Fruit fly (Drosophila melanogaster) whole organism, embryonic: ENCODE results near the gene CG18598.
A peak's percentile ranks its signal among the peaks of the same experiment; 100 is the strongest.

ENCODE experiments used
- Abd-B ChIP-seq: fragments of 200-800 bp; sonication (Bioruptor generic); optimal IDR thresholded peaks from 2 replicates; lab custom pipeline; 2018; ENCODE audit warnings: missing biosample characterization, mild to moderate bottlenecking, missing genetic modification characterization, moderate library complexity
- Ada2b ChIP-seq: fragments of 200-800 bp; sonication (Bioruptor generic); IDR thresholded peaks from 2 replicates; pipeline ENCODE4 v1.3.6; 2022; ENCODE audit warnings: missing biosample characterization, missing genetic modification characterization
- Asciz ChIP-seq: fragments of 200-800 bp; sonication (Bioruptor generic); optimal IDR thresholded peaks from 2 replicates; lab custom pipeline; 2017; ENCODE audit warnings: missing biosample characterization, mild to moderate bottlenecking, missing genetic modification characterization, missing genetic modification reagents
- Bteb2 ChIP-seq: fragments of 200-800 bp; sonication (Bioruptor generic); optimal IDR thresholded peaks from 2 replicates; lab custom pipeline; 2016; ENCODE audit warnings: missing biosample characterization, missing genetic modification characterization
- CG12155 ChIP-seq: fragments of 200-800 bp; sonication (Bioruptor generic); optimal IDR thresholded peaks from 3 replicates; lab custom pipeline; 2016; ENCODE audit warnings: missing biosample characterization, missing genetic modification characterization
- CG12744 ChIP-seq: fragments of 200-800 bp; sonication (Bioruptor generic); optimal IDR thresholded peaks from 2 replicates; lab custom pipeline; 2016; ENCODE audit warnings: missing biosample characterization, missing genetic modification characterization
- CG13624 ChIP-seq: fragments of 200-800 bp; sonication (Bioruptor generic); optimal IDR thresholded peaks from 2 replicates; lab custom pipeline; 2016; ENCODE audit warnings: missing biosample characterization, missing genetic modification characterization
- CG13894 ChIP-seq: fragments of 200-800 bp; sonication (Bioruptor generic); optimal IDR thresholded peaks from 3 replicates; lab custom pipeline; 2018; ENCODE audit warnings: missing biosample characterization, mild to moderate bottlenecking, missing genetic modification characterization, moderate library complexity
- CG1529 ChIP-seq: fragments of 200-800 bp; sonication (Bioruptor generic); optimal IDR thresholded peaks from 3 replicates; lab custom pipeline; 2018; ENCODE audit warnings: missing biosample characterization, missing genetic modification characterization
- CG15601 ChIP-seq: fragments of 200-800 bp; sonication (Bioruptor generic); optimal IDR thresholded peaks from 3 replicates; lab custom pipeline; 2019; ENCODE audit warnings: missing biosample characterization, mild to moderate bottlenecking, missing genetic modification characterization, moderate library complexity
- CG15696 ChIP-seq: fragments of 200-800 bp; sonication (Bioruptor generic); optimal IDR thresholded peaks from 2 replicates; lab custom pipeline; 2019; ENCODE audit warnings: missing biosample characterization, mild to moderate bottlenecking, missing genetic modification characterization, moderate library complexity
- CG17359 ChIP-seq: fragments of 200-800 bp; sonication (Bioruptor generic); optimal IDR thresholded peaks from 3 replicates; lab custom pipeline; 2018; ENCODE audit warnings: missing biosample characterization, mild to moderate bottlenecking, missing genetic modification characterization, moderate library complexity
- CG17568 ChIP-seq: fragments of 200-800 bp; sonication (Bioruptor generic); optimal IDR thresholded peaks from 2 replicates; lab custom pipeline; 2018; ENCODE audit warnings: missing biosample characterization, mild to moderate bottlenecking, missing genetic modification characterization, moderate library complexity
- CG17612 ChIP-seq: fragments of 200-800 bp; sonication (Bioruptor generic); IDR thresholded peaks from 2 replicates; pipeline ENCODE4 v1.3.6; 2022; ENCODE audit warnings: missing biosample characterization, missing genetic modification characterization
- CG18011 ChIP-seq: fragments of 200-800 bp; sonication (Bioruptor generic); optimal IDR thresholded peaks from 2 replicates; lab custom pipeline; 2017; ENCODE audit warnings: missing biosample characterization, missing genetic modification characterization, mild to moderate bottlenecking, moderate library complexity, missing genotype
- CG18764 ChIP-seq: fragments of 200-800 bp; sonication (Bioruptor generic); optimal IDR thresholded peaks from 3 replicates; lab custom pipeline; 2016; ENCODE audit warnings: missing biosample characterization, missing genetic modification characterization
- CG30020 ChIP-seq: fragments of 200-800 bp; optimal IDR thresholded peaks from 2 replicates; lab custom pipeline; 2019; ENCODE audit warnings: missing biosample characterization, mild to moderate bottlenecking, missing genetic modification characterization, moderate library complexity
- CG31365 ChIP-seq: fragments of 200-800 bp; sonication (Bioruptor generic); optimal IDR thresholded peaks from 2 replicates; lab custom pipeline; 2018; ENCODE audit warnings: missing biosample characterization, mild to moderate bottlenecking, missing genetic modification characterization
- CG3163 ChIP-seq: fragments of 200-800 bp; sonication (Bioruptor generic); optimal IDR thresholded peaks from 3 replicates; lab custom pipeline; 2016; ENCODE audit warnings: missing biosample characterization, missing genetic modification characterization
- CG32767 ChIP-seq: fragments of 200-800 bp; sonication (Bioruptor generic); IDR thresholded peaks from 2 replicates; pipeline ENCODE4 v1.3.6; 2022; ENCODE audit warnings: missing biosample characterization, missing genetic modification characterization
- CG6689 ChIP-seq: fragments of 200-800 bp; sonication (Bioruptor generic); IDR thresholded peaks from 2 replicates; pipeline ENCODE4 v1.3.6; 2022; ENCODE audit warnings: missing biosample characterization, missing genetic modification characterization
- CG8290 ChIP-seq, 3 experiments: fragments of 200-800 bp; sonication (Bioruptor generic); optimal IDR thresholded peaks; 2 replicates each; lab custom pipeline; 2016 to 2019; ENCODE audit warnings: missing biosample characterization in 3 of 3, missing genetic modification characterization in 3 of 3, mild to moderate bottlenecking in 2 of 3, moderate library complexity in 1 of 3
- CTCF ChIP-seq: fragments of 200-800 bp; sonication (Bioruptor generic); optimal IDR thresholded peaks from 2 replicates; lab custom pipeline; 2017; ENCODE audit warnings: missing biosample characterization, mild to moderate bottlenecking, missing genetic modification characterization, moderate library complexity
- Camta ChIP-seq: fragments of 200-800 bp; sonication (Bioruptor generic); optimal IDR thresholded peaks from 2 replicates; lab custom pipeline; 2016; ENCODE audit warnings: missing biosample characterization, missing genetic modification characterization
- Dbx ChIP-seq: fragments of 200-800 bp; sonication (Bioruptor generic); IDR thresholded peaks from 3 replicates; pipeline ENCODE4 v1.3.6; 2022; ENCODE audit warnings: missing biosample characterization, missing genetic modification characterization
- Dfd ChIP-seq, 2 experiments: fragments of >200 bp; optimal IDR thresholded peaks; 2 replicates each; lab custom pipeline; 2017; ENCODE audit warnings: missing biosample characterization in 2 of 2, missing genetic modification characterization in 2 of 2
- Dp ChIP-seq: fragments of 200-800 bp; sonication (Bioruptor generic); optimal IDR thresholded peaks from 2 replicates; lab custom pipeline; 2018; ENCODE audit warnings: missing biosample characterization, mild to moderate bottlenecking, missing genetic modification characterization, moderate library complexity
- Dref ChIP-seq: fragments of 200-800 bp; sonication (Bioruptor generic); IDR thresholded peaks from 2 replicates; pipeline ENCODE4 v1.3.6; 2022; ENCODE audit warnings: missing biosample characterization, missing genetic modification characterization
- H15 ChIP-seq: fragments of 200-800 bp; sonication (Bioruptor generic); IDR thresholded peaks from 3 replicates; pipeline ENCODE4 v1.3.6; 2022; ENCODE audit warnings: missing biosample characterization, missing genetic modification characterization
- Mrtf ChIP-seq: fragments of 200-800 bp; sonication (Bioruptor generic); IDR thresholded peaks from 3 replicates; pipeline ENCODE4 v1.3.6; 2022; ENCODE audit warnings: missing biosample characterization, missing genetic modification characterization
- NC2α ChIP-seq: fragments of 200-800 bp; sonication (Bioruptor generic); optimal IDR thresholded peaks from 2 replicates; lab custom pipeline; 2016; ENCODE audit warnings: missing biosample characterization, missing genetic modification characterization
- Ptx1 ChIP-seq: fragments of 200-800 bp; sonication (Bioruptor generic); IDR thresholded peaks from 2 replicates; pipeline ENCODE4 v1.3.6; 2022; ENCODE audit warnings: missing biosample characterization, missing genetic modification characterization
- Ravus ChIP-seq: fragments of 200-800 bp; sonication (Bioruptor generic); IDR thresholded peaks from 2 replicates; pipeline ENCODE4 v1.3.6; 2022; ENCODE audit warnings: missing biosample characterization, missing genetic modification characterization
- Scr ChIP-seq: fragments of 200-800 bp; sonication (Bioruptor generic); IDR thresholded peaks from 2 replicates; pipeline ENCODE4 v1.3.6; 2022; ENCODE audit warnings: missing biosample characterization, missing genetic modification characterization; ENCODE audit not compliant: partially characterized antibody
- Stat92E ChIP-seq, 3 experiments: fragments of >200 bp in 2 of 3; fragments of 200-800 bp in 1 of 3; sonication (Bioruptor generic) in 1 of 3; optimal IDR thresholded peaks; 2 replicates each; lab custom pipeline; 2017 to 2019; ENCODE audit warnings: missing biosample characterization in 3 of 3, missing genetic modification characterization in 3 of 3, mild to moderate bottlenecking in 1 of 3, moderate library complexity in 1 of 3
- crp ChIP-seq, 2 experiments: fragments of 200-800 bp; sonication (Bioruptor generic); optimal IDR thresholded peaks; 2 replicates in 1 of 2; 3 replicates in 1 of 2; lab custom pipeline; 2017; ENCODE audit warnings: missing biosample characterization in 2 of 2, missing genetic modification characterization in 2 of 2, mild to moderate bottlenecking in 1 of 2, moderate library complexity in 1 of 2
- dimm ChIP-seq: fragments of 200-800 bp; sonication (Bioruptor generic); IDR thresholded peaks from 2 replicates; pipeline ENCODE4 v1.3.6; 2022; ENCODE audit warnings: missing biosample characterization, missing genetic modification characterization
- dm ChIP-seq: fragments of 200-800 bp; sonication (Bioruptor generic); optimal IDR thresholded peaks from 3 replicates; lab custom pipeline; 2016; ENCODE audit warnings: missing biosample characterization, missing genetic modification characterization
- emc ChIP-seq: fragments of 200-800 bp; sonication (Bioruptor generic); optimal IDR thresholded peaks from 2 replicates; lab custom pipeline; 2016; ENCODE audit warnings: missing biosample characterization, missing genetic modification characterization
- ewg ChIP-seq: fragments of 200-800 bp; sonication (Bioruptor generic); optimal IDR thresholded peaks from 3 replicates; lab custom pipeline; 2017; ENCODE audit warnings: mild to moderate bottlenecking, missing biosample characterization, missing genetic modification reagents, missing genetic modification characterization
- grau ChIP-seq: fragments of 200-800 bp; optimal IDR thresholded peaks from 3 replicates; lab custom pipeline; 2019; ENCODE audit warnings: missing biosample characterization, mild to moderate bottlenecking, missing genetic modification characterization, moderate library complexity
- grn ChIP-seq: fragments of 200-800 bp; sonication (Bioruptor generic); optimal IDR thresholded peaks from 3 replicates; lab custom pipeline; 2017; ENCODE audit warnings: missing biosample characterization, missing genetic modification characterization
- hbn ChIP-seq: fragments of 200-800 bp; sonication (Bioruptor generic); IDR thresholded peaks from 2 replicates; pipeline ENCODE4 v1.3.6; 2022; ENCODE audit warnings: missing biosample characterization, missing genetic modification characterization; ENCODE audit not compliant: partially characterized antibody
- jing ChIP-seq: fragments of 200-800 bp; sonication (Bioruptor generic); optimal IDR thresholded peaks from 2 replicates; lab custom pipeline; 2018; ENCODE audit warnings: missing biosample characterization, mild to moderate bottlenecking, missing genetic modification characterization
- lmd ChIP-seq: fragments of 200-800 bp; sonication (Bioruptor generic); IDR thresholded peaks from 2 replicates; pipeline ENCODE4 v1.3.6; 2022; ENCODE audit warnings: missing biosample characterization, missing genetic modification characterization
- pho ChIP-seq: fragments of 200-800 bp; sonication (Bioruptor generic); optimal IDR thresholded peaks from 2 replicates; lab custom pipeline; 2016; ENCODE audit warnings: missing biosample characterization, missing genetic modification characterization
- salm ChIP-seq: fragments of 200-800 bp; sonication (Bioruptor generic); optimal IDR thresholded peaks from 2 replicates; lab custom pipeline; 2018; ENCODE audit warnings: missing biosample characterization, mild to moderate bottlenecking, missing genetic modification characterization
- sd ChIP-seq: fragments of 200-800 bp; sonication (Bioruptor generic); optimal IDR thresholded peaks from 3 replicates; lab custom pipeline; 2018; ENCODE audit warnings: missing biosample characterization, mild to moderate bottlenecking, missing genetic modification characterization, moderate library complexity
- ttk ChIP-seq: fragments of 200-800 bp; sonication (Bioruptor generic); IDR thresholded peaks from 2 replicates; pipeline ENCODE4 v2.1.2; 2022; ENCODE audit warnings: missing biosample characterization, missing genetic modification characterization

The CG18598 gene

DNA sequence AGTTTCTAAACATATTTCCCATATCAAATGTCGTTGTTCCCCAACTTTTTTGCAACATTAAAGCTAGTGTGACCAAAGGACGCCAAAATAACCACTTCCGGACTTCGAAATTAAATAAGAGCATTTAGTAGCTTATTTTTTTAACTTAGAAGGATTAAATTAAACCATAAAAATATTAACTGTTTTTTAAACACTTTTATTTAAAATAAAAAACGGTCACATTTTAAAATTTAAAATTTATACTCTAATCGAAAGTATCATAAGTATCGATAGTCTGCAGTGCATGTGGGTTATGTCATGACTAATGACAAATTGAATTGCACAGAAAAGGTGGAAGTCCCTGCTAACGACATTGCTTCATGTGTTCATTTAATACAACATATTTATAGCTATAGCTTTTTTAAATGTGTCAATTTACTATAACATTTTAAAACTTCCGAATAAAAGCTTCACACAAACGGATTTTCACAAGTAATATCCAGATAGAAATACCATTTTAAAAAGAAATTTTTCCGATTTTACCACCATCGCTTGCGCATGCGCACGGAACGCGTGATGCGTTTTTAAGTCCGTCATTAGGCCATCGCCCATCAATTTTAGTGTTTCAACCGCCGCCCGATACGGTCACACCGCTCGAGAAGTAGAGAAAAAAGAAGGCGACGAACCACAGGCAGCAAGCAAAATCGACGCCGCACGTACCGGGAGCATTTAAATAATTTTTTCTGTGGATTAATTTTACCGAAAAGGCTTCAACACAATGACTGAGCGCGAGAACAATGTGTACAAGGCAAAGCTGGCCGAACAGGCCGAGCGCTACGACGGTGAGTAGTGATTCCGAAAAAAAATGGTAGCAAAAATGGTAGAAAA, 8.6 kb upstream of the CG18598 start, which contains the start of the genes CG7156 and 14-3-3epsilon (continued):
- TF ChIP-seq CG15601 (tag; lab: Kevin White, UChicago): peak; percentile 71
- TF ChIP-seq CG18011 (GFP tag; lab: Kevin White, UChicago): peak; percentile 45
- TF ChIP-seq CG12155 (GFP tag; lab: Kevin White, UChicago): peak; percentile 57
- TF ChIP-seq CG6689: peak; percentile 33; the same call in 1 of the 2 replicates
- no peak for TF ChIP-seq CG17612 (GFP tag; lab: Robert Waterston, UW)
- TF ChIP-seq Ada2b (GFP tag; lab: Robert Waterston, UW): no peak
- no peak for TF ChIP-seq CG31365
- peak; percentile 65 for TF ChIP-seq Dp
- TF ChIP-seq Ravus (GFP tag; lab: Robert Waterston, UW): no peak
- TF ChIP-seq Dfd (GFP tag; optimal IDR thresholded peaks at IDR 0.05; lab: Kevin White, UChicago): no peak
- no peak for TF ChIP-seq jing (GFP tag; lab: Kevin White, UChicago)
- no peak for TF ChIP-seq Dbx (GFP tag; lab: Robert Waterston, UW)
- TF ChIP-seq crp (GFP tag; optimal IDR thresholded peaks at IDR 0.05; lab: Kevin White, UChicago): peak in 1 of 2 experiments; percentile 4
- TF ChIP-seq CG15696 (tag; lab: Kevin White, UChicago): peak; percentile 2
- peak; percentile 50 for TF ChIP-seq CG30020 (tag; lab: Kevin White, UChicago)
- peak; percentile 28 for TF ChIP-seq salm (tag; lab: Kevin White, UChicago)
- TF ChIP-seq CG13624 (GFP tag; lab: Kevin White, UChicago): peak; percentile 9
- no peak for TF ChIP-seq CG12744
- TF ChIP-seq CG3163 (GFP tag; lab: Kevin White, UChicago): peak; percentile 1
- peak; percentile 41 for TF ChIP-seq CG17359 (tag; lab: Kevin White, UChicago)
- TF ChIP-seq Scr: peak; percentile 74
- peak; percentile 52 for TF ChIP-seq Ptx1 (GFP tag; lab: Robert Waterston, UW)
- peak; percentile 71 for TF ChIP-seq Abd-B (GFP tag; lab: Kevin White, UChicago)
- peak; percentile 61 for TF ChIP-seq Dref
- TF ChIP-seq Stat92E (GFP tag; optimal IDR thresholded peaks at IDR 0.05; lab: Kevin White, UChicago): peak in 1 of 3 experiments; percentile 63
- no peak for TF ChIP-seq Asciz (GFP tag; lab: Kevin White, UChicago)
- no peak for TF ChIP-seq lmd (GFP tag; lab: Robert Waterston, UW)
- TF ChIP-seq ttk (GFP tag; lab: Robert Waterston, UW): no peak
- peak; percentile 100 for TF ChIP-seq ewg
- no peak for TF ChIP-seq CG13894 (tag; lab: Kevin White, UChicago)
- TF ChIP-seq grau: peak; percentile 45
- TF ChIP-seq dm (GFP tag; lab: Kevin White, UChicago): peak; percentile 49
- TF ChIP-seq grn (GFP tag; lab: Kevin White, UChicago): no peak
- TF ChIP-seq H15 (GFP tag; lab: Robert Waterston, UW): 0 out of 3 replicates have a peak, but pooled peaks have one; percentile 15
- peak; percentile 37 for TF ChIP-seq CG18764 (GFP tag; lab: Kevin White, UChicago)
- no peak for TF ChIP-seq dimm
- TF ChIP-seq CTCF (GFP tag; lab: Kevin White, UChicago): peak; percentile 66
- 0 out of 2 replicates have a peak, but pooled peaks have one; percentile 32 for TF ChIP-seq hbn (GFP tag; lab: Robert Waterston, UW)
- TF ChIP-seq emc (GFP tag; lab: Kevin White, UChicago): no peak
- TF ChIP-seq NC2α (GFP tag; lab: Kevin White, UChicago): peak; percentile 3
- TF ChIP-seq sd (tag; lab: Kevin White, UChicago): no peak
- no peak for TF ChIP-seq Mrtf (GFP tag; lab: Robert Waterston, UW)
- peak; percentile 63 for TF ChIP-seq CG32767
- TF ChIP-seq CG8290 (GFP tag; optimal IDR thresholded peaks at IDR 0.05; lab: Kevin White, UChicago): peak; percentile 42
- TF ChIP-seq CG8290 (tag; optimal IDR thresholded peaks at IDR 0.05; lab: Kevin White, UChicago): no peak
- TF ChIP-seq Camta (GFP tag; lab: Kevin White, UChicago): peak; percentile 25
- TF ChIP-seq CG17568: peak; percentile 66
- no peak for TF ChIP-seq Bteb2 (GFP tag; lab: Kevin White, UChicago)
- TF ChIP-seq pho (GFP tag; lab: Kevin White, UChicago): peak; percentile 13
- TF ChIP-seq CG1529: no peak
